Fruit fly (Drosophila melanogaster): ENCODE measurements around the gene Ilp6.

DNA sequence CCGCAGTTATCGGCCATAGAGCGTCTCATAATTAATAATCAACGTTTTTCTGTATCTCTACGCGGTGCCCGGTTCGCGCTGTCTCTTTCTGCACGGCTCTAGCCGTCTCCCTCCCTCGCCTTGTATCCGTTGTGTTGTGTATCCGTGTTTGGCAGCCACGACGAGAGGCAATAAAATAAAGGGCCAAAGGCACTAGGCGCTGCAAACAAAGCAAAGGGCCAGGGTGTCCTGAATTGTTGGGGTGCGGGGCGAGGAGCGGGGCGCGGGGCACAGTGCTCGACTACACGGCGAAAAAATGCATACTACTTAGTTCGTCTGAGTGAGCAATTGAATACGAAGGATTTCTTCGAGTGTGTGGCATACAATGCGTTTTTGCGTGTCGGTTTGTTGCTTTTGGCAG lies 26.9 kb downstream of the Ilp6 start:
- no peak for TF ChIP-seq Blimp-1 (GFP tag; optimal IDR thresholded peaks at IDR 0.05)
- TF ChIP-seq CG8632 (GFP tag; optimal IDR thresholded peaks at IDR 0.05) = no peak
- TF ChIP-seq vri (GFP tag; optimal IDR thresholded peaks at IDR 0.05) = no peak
